Fruit fly (Drosophila melanogaster) whole organism, prepupa: ENCODE results near the gene Pmvk.

Experiments
- Blimp-1 ChIP-seq: fragments of 200-800 bp; sonication (Bioruptor generic); optimal IDR thresholded peaks from 3 replicates; lab custom pipeline; 2017; ENCODE audit warnings: missing biosample characterization, missing genetic modification characterization, mild to moderate bottlenecking, moderate library complexity, missing genetic modification reagents
- CG10631 ChIP-seq: fragments of 200-800 bp; sonication (Bioruptor generic); optimal IDR thresholded peaks from 2 replicates; lab custom pipeline; 2016; ENCODE audit warnings: missing biosample characterization, missing genetic modification characterization
- CG11902 ChIP-seq: fragments of 200-800 bp; sonication (Bioruptor generic); optimal IDR thresholded peaks from 3 replicates; lab custom pipeline; 2016; ENCODE audit warnings: missing biosample characterization, missing genetic modification characterization
- CG15336 ChIP-seq: fragments of 200-800 bp; sonication (Bioruptor generic); IDR thresholded peaks from 2 replicates; pipeline ENCODE4 v1.3.6; 2022; ENCODE audit warnings: missing biosample characterization, missing genetic modification characterization
- CG1621 ChIP-seq: fragments of 200-800 bp; sonication (Bioruptor generic); optimal IDR thresholded peaks from 3 replicates; lab custom pipeline; 2018; ENCODE audit warnings: missing biosample characterization, mild to moderate bottlenecking, missing genetic modification characterization
- CG3032 ChIP-seq: fragments of 200-800 bp; optimal IDR thresholded peaks from 2 replicates; lab custom pipeline; 2019; ENCODE audit warnings: missing biosample characterization, mild to moderate bottlenecking, missing genetic modification characterization, moderate library complexity
- CG31627 ChIP-seq: fragments of 200-800 bp; sonication (Bioruptor generic); optimal IDR thresholded peaks from 3 replicates; lab custom pipeline; 2016; ENCODE audit warnings: missing biosample characterization, missing genetic modification characterization
- CG3919 ChIP-seq: fragments of 200-800 bp; sonication (Bioruptor generic); optimal IDR thresholded peaks from 3 replicates; lab custom pipeline; 2016; ENCODE audit warnings: missing biosample characterization, missing genetic modification characterization
- CG6163 ChIP-seq: fragments of 200-800 bp; sonication (Bioruptor generic); IDR thresholded peaks from 3 replicates; pipeline ENCODE4 v1.3.6; 2022; ENCODE audit warnings: missing biosample characterization, missing genetic modification characterization
- CG6808 ChIP-seq: fragments of 200-800 bp; sonication (Bioruptor generic); optimal IDR thresholded peaks from 3 replicates; lab custom pipeline; 2017; ENCODE audit warnings: missing biosample characterization, missing genetic modification characterization, mild to moderate bottlenecking, moderate library complexity, missing genetic modification reagents
- CG6854 ChIP-seq: fragments of 200-800 bp; sonication (Bioruptor generic); optimal IDR thresholded peaks from 2 replicates; lab custom pipeline; 2017; ENCODE audit warnings: missing biosample characterization, mild to moderate bottlenecking, missing genetic modification characterization
- CG8319 ChIP-seq: fragments of 200-800 bp; sonication (Bioruptor generic); optimal IDR thresholded peaks from 3 replicates; lab custom pipeline; 2016; ENCODE audit warnings: missing biosample characterization, missing genetic modification characterization
- CG8632 ChIP-seq: fragments of 200-800 bp; sonication (Bioruptor generic); optimal IDR thresholded peaks from 3 replicates; lab custom pipeline; 2016; ENCODE audit warnings: missing biosample characterization, missing genetic modification characterization
- CG9139 ChIP-seq: fragments of 200-800 bp; sonication (Bioruptor generic); optimal IDR thresholded peaks from 3 replicates; lab custom pipeline; 2017; ENCODE audit warnings: missing biosample characterization, mild to moderate bottlenecking, missing genetic modification characterization
- Eip78C ChIP-seq: fragments of 200-800 bp; sonication (Bioruptor generic); peaks from one replicate; lab custom pipeline; 2016; ENCODE audit warnings: missing biosample characterization, missing genetic modification characterization
- Ets21C ChIP-seq: fragments of 200-800 bp; sonication (Bioruptor generic); optimal IDR thresholded peaks from 3 replicates; lab custom pipeline; 2016; ENCODE audit warnings: missing biosample characterization, missing genetic modification characterization
- Hr38 ChIP-seq: sonication (Bioruptor generic); optimal IDR thresholded peaks from 2 replicates; lab custom pipeline; 2016; ENCODE audit warnings: missing biosample characterization, missing genetic modification characterization
- Hr39 ChIP-seq: fragments of 200-800 bp; sonication (Bioruptor generic); optimal IDR thresholded peaks from 2 replicates; lab custom pipeline; 2016; ENCODE audit warnings: missing biosample characterization, missing genetic modification characterization
- Hr4 ChIP-seq: fragments of 200-800 bp; sonication (Bioruptor generic); optimal IDR thresholded peaks from 3 replicates; lab custom pipeline; 2016; ENCODE audit warnings: missing biosample characterization, missing genetic modification characterization
- Met ChIP-seq: fragments of 200-800 bp; sonication (Bioruptor generic); optimal IDR thresholded peaks from 3 replicates; lab custom pipeline; 2016; ENCODE audit warnings: missing biosample characterization, missing genetic modification characterization
- OdsH ChIP-seq: fragments of 200-800 bp; sonication (Bioruptor generic); optimal IDR thresholded peaks from 3 replicates; lab custom pipeline; 2016; ENCODE audit warnings: missing biosample characterization, missing genetic modification characterization
- Smox ChIP-seq: fragments of 200-800 bp; sonication (Bioruptor generic); optimal IDR thresholded peaks from 3 replicates; lab custom pipeline; 2016; ENCODE audit warnings: missing biosample characterization, missing genetic modification characterization
- Sox14 ChIP-seq: fragments of 200-800 bp; sonication (Bioruptor generic); optimal IDR thresholded peaks from 3 replicates; lab custom pipeline; 2016; ENCODE audit warnings: missing biosample characterization, missing genetic modification characterization
- Sox15 ChIP-seq: fragments of 200-800 bp; sonication (Bioruptor generic); optimal IDR thresholded peaks from 3 replicates; lab custom pipeline; 2016; ENCODE audit warnings: missing biosample characterization, missing genetic modification characterization
- achi ChIP-seq: fragments of 200-800 bp; sonication (Bioruptor generic); optimal IDR thresholded peaks from 3 replicates; lab custom pipeline; 2016; ENCODE audit warnings: missing biosample characterization, missing genetic modification characterization
- acj6 ChIP-seq: fragments of 200-800 bp; sonication (Bioruptor generic); optimal IDR thresholded peaks from 3 replicates; lab custom pipeline; 2016; ENCODE audit warnings: missing biosample characterization, missing genetic modification characterization
- cyc ChIP-seq: fragments of 200-800 bp; sonication (Bioruptor generic); optimal IDR thresholded peaks from 3 replicates; lab custom pipeline; 2016; ENCODE audit warnings: missing biosample characterization, missing genetic modification characterization
- dac ChIP-seq: fragments of 200-800 bp; sonication (Bioruptor generic); optimal IDR thresholded peaks from 2 replicates; lab custom pipeline; 2017; ENCODE audit warnings: missing biosample characterization, mild to moderate bottlenecking, missing genetic modification characterization
- dsx ChIP-seq: fragments of 200-800 bp; optimal IDR thresholded peaks from 3 replicates; lab custom pipeline; 2019; ENCODE audit warnings: missing biosample characterization, mild to moderate bottlenecking, missing genetic modification characterization, moderate library complexity; ENCODE audit not compliant: poor library complexity, severe bottlenecking
- eg ChIP-seq: fragments of 200-800 bp; sonication (Bioruptor generic); IDR thresholded peaks from 3 replicates; pipeline ENCODE4 v1.3.6; 2022; ENCODE audit warnings: missing biosample characterization, missing genetic modification characterization
- esn ChIP-seq: fragments of 200-800 bp; sonication (Bioruptor generic); optimal IDR thresholded peaks from 2 replicates; lab custom pipeline; 2016; ENCODE audit warnings: missing biosample characterization, mild to moderate bottlenecking, missing genetic modification characterization, moderate library complexity
- fd85E ChIP-seq: fragments of 200-800 bp; sonication (Bioruptor generic); optimal IDR thresholded peaks from 3 replicates; lab custom pipeline; 2016; ENCODE audit warnings: missing biosample characterization, missing genetic modification characterization
- lz ChIP-seq: fragments of 200-800 bp; sonication (Bioruptor generic); optimal IDR thresholded peaks from 3 replicates; lab custom pipeline; 2016; ENCODE audit warnings: missing biosample characterization, missing genetic modification characterization
- net ChIP-seq: fragments of 200-800 bp; sonication (Bioruptor generic); optimal IDR thresholded peaks from 3 replicates; lab custom pipeline; 2016; ENCODE audit warnings: missing biosample characterization, missing genetic modification characterization
- pdm3 ChIP-seq: fragments of 200-800 bp; sonication (Bioruptor generic); optimal IDR thresholded peaks from 3 replicates; lab custom pipeline; 2016; ENCODE audit warnings: missing biosample characterization, missing genetic modification characterization
- spab ChIP-seq: fragments of 200-800 bp; sonication (Bioruptor generic); optimal IDR thresholded peaks from 2 replicates; lab custom pipeline; 2017; ENCODE audit warnings: missing biosample characterization, mild to moderate bottlenecking, missing genetic modification characterization, missing genetic modification reagents
- ss ChIP-seq, 2 experiments: fragments of 200-800 bp; sonication (Bioruptor generic); optimal IDR thresholded peaks; 2 replicates in 1 of 2; 3 replicates in 1 of 2; lab custom pipeline; 2017 to 2018; ENCODE audit warnings: mild to moderate bottlenecking in 2 of 2, missing biosample characterization in 2 of 2, missing genetic modification characterization in 2 of 2, moderate library complexity in 1 of 2
- svp ChIP-seq: fragments of 200-800 bp; sonication (Bioruptor generic); peaks from one replicate; lab custom pipeline; 2016; ENCODE audit warnings: missing biosample characterization, missing genetic modification characterization
- topi ChIP-seq: fragments of 200-800 bp; sonication (Bioruptor generic); optimal IDR thresholded peaks from 3 replicates; lab custom pipeline; 2016; ENCODE audit warnings: missing biosample characterization, missing genetic modification characterization
- vri ChIP-seq: fragments of 200-800 bp; sonication (Bioruptor generic); optimal IDR thresholded peaks from 3 replicates; lab custom pipeline; 2016; ENCODE audit warnings: missing biosample characterization, mild to moderate bottlenecking, missing genetic modification characterization

Gene Pmvk

DNA sequence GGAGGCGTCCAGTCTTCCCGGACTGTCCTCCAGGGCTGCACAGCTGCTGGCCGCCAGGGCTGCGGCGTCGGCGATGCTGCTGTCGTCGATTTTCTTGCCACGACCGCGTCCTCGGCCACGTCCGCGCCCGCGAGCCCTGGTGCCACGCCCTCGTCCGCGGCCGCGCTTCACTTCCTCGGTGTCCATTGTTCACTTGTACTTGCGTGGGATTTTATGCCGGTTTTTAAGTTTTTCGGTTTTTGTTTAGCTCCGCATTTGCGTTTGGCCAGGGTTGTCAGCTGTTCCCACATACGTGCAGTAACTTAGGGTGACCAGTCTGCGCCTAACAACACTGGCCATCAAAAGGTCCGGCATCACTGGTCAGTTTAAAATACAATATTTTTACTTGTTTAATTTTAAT, 2.0 kb upstream of the Pmvk start, which contains the start of gene Hakai (continued):
- TF ChIP-seq net (GFP tag; lab: Kevin White, UChicago) (peak; percentile 34), esn (GFP tag; lab: Kevin White, UChicago) (peak; percentile 53), pdm3 (GFP tag; lab: Kevin White, UChicago) (peak; percentile 29), CG6808 (GFP tag; lab: Kevin White, UChicago) (no peak), Hr4 (GFP tag; lab: Kevin White, UChicago) (peak; percentile 67), Blimp-1 (GFP tag; lab: Kevin White, UChicago) (no peak), ss (GFP tag; optimal IDR thresholded peaks at IDR 0.05; lab: Kevin White, UChicago) (peak in 1 of 2 experiments; percentile 29), dsx (GFP tag; lab: Kevin White, UChicago) (no peak), CG8319 (GFP tag; lab: Kevin White, UChicago) (peak; percentile 26), CG6854 (GFP tag; lab: Kevin White, UChicago) (no peak), Ets21C (GFP tag; lab: Kevin White, UChicago) (peak; percentile 25), CG15336 (GFP tag; lab: Robert Waterston, UW) (no peak), cyc (GFP tag; lab: Kevin White, UChicago) (peak; percentile 64), spab (GFP tag; lab: Kevin White, UChicago) (no peak), CG6163 (GFP tag; lab: Robert Waterston, UW) (peak; percentile 67; the same call in 1 of the 3 replicates), eg (GFP tag; lab: Robert Waterston, UW) (0 out of 3 replicates have a peak, but pooled peaks have one; percentile 43), CG10631 (peak; percentile 39), CG1621 (tag; lab: Kevin White, UChicago) (peak; percentile 6), CG9139 (no peak), vri (no peak), svp (no peak)

DNA sequence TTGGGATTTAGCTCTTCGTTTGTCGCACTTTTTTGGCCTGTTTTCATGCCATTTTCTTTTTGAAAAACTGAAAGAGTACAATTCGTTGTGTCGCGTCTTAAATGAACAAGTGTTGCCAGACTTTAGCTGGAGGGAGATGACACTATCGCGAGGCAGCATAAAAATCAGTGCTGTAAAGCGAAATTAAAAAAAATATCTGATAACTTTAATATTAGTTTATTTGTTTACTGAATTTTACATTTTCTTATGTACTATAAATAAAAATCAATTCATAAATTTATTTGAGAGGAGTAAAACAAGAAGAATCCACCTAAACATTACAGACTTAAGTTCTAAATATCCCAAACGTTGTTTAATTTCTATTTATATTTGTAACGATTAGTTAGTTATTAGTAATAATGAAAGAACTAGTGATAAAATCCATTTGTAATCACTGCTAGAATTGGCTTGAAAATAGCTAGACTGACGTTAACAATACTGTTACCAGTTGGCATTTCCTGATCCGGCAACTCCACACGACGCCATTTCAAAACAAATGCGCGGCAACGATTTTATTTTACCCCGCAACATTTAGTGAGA, 2.9 kb downstream of the Pmvk start, which contains the start of the genes spi and msb1l:
TSS of gene spi (minus strand) at position 129 of the 579 bp plus-strand sequence.
TSS of gene msb1l (plus strand) at position 515 of the 579 bp plus-strand sequence.
- TF ChIP-seq CG31627 (GFP tag; lab: Kevin White, UChicago), result peak; percentile 12
- peak; percentile 50 for TF ChIP-seq OdsH (GFP tag; lab: Kevin White, UChicago)
- TF ChIP-seq Hr4 (GFP tag; lab: Kevin White, UChicago), result peak; percentile 27
- TF ChIP-seq dac, result no peak
- no peak for TF ChIP-seq CG8632 (GFP tag; lab: Kevin White, UChicago)
- no peak for TF ChIP-seq CG1621 (tag; lab: Kevin White, UChicago)
- TF ChIP-seq cyc (GFP tag; lab: Kevin White, UChicago), result peak; percentile 48
- TF ChIP-seq svp, result no peak
- peak; percentile 57 for TF ChIP-seq CG3032
- TF ChIP-seq CG11902 (GFP tag; lab: Kevin White, UChicago), result peak; percentile 5
- TF ChIP-seq CG6854 (GFP tag; lab: Kevin White, UChicago), result no peak
- TF ChIP-seq achi (GFP tag; lab: Kevin White, UChicago), result peak; percentile 12
- no peak for TF ChIP-seq CG6808 (GFP tag; lab: Kevin White, UChicago)
- TF ChIP-seq topi (GFP tag; lab: Kevin White, UChicago), result peak; percentile 12
- no peak for TF ChIP-seq fd85E (GFP tag; lab: Kevin White, UChicago)
- peak; percentile 66 for TF ChIP-seq CG10631
- peak; percentile 45 for TF ChIP-seq Smox (GFP tag; lab: Kevin White, UChicago)
- TF ChIP-seq Sox15 (GFP tag; lab: Kevin White, UChicago), result peak; percentile 21
- peak; percentile 55 for TF ChIP-seq esn (GFP tag; lab: Kevin White, UChicago)
- no peak for TF ChIP-seq CG15336 (GFP tag; lab: Robert Waterston, UW)
- TF ChIP-seq dsx (GFP tag; lab: Kevin White, UChicago), result no peak
- TF ChIP-seq Sox14, result peak; percentile 1
- TF ChIP-seq Met, result peak; percentile 25
- peak; percentile 41 for TF ChIP-seq acj6 (GFP tag; lab: Kevin White, UChicago)
- peak; percentile 58 for TF ChIP-seq Eip78C (GFP tag; lab: Kevin White, UChicago)
- TF ChIP-seq CG8319 (GFP tag; lab: Kevin White, UChicago), result peak; percentile 16
- TF ChIP-seq net (GFP tag; lab: Kevin White, UChicago), result no peak
- TF ChIP-seq Blimp-1 (GFP tag; lab: Kevin White, UChicago), result peak; percentile 14
- peak; percentile 42 for TF ChIP-seq pdm3 (GFP tag; lab: Kevin White, UChicago)
- TF ChIP-seq CG3919, result peak; percentile 15
- TF ChIP-seq lz (GFP tag; lab: Kevin White, UChicago), result peak; percentile 33
- peak; percentile 9 for TF ChIP-seq Hr39
- TF ChIP-seq Hr38 (GFP tag; lab: Kevin White, UChicago), result no peak
- TF ChIP-seq eg (GFP tag; lab: Robert Waterston, UW), result 0 out of 3 replicates have a peak, but pooled peaks have one; percentile 2
- TF ChIP-seq vri, result no peak
